Worm (Caenorhabditis elegans): Measurements from ENCODE around the gene F37C4.5.
"Not testable (repeated sequence)": the region's sequence is repeated elsewhere in the genome, so short reads cannot be mapped to it uniquely, and the experiment has no call there.

F37C4.5 gene

DNA sequence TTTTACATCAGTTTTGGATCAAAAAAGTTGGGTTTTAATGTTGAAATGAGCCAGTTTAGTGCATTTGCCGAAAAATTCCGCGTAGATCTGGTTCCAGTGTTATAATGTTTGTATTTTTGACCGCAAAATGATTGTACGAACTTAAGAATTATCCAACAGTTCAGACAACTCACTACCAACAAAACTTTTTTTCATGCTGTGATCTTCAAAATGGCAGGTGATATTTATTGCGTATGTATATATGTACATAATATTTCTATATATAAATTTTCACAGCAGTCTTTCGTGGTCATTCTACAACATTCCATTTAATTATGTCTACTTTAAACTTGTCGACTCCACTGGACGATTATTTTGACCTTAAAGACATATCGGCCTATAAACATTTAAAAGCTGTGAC is 41.7 kb upstream of the F37C4.5 start, which contains the start of gene srz-20:
srz-20 (plus strand) TSS at position 301 of the 400 bp plus-strand sequence.
- no peak for TF ChIP-seq zag-1 (tag; optimal IDR thresholded peaks at IDR 0.05)
- no peak for TF ChIP-seq sea-2 (GFP tag; optimal IDR thresholded peaks at IDR 0.05)
- TF ChIP-seq nfya-1 (tag; optimal IDR thresholded peaks at IDR 0.05; ENCODE audit: insufficient read depth), result no peak
- no peak for TF ChIP-seq R02D3.7 (tag; optimal IDR thresholded peaks at IDR 0.05)
- no peak for TF ChIP-seq lsy-12 (tag; optimal IDR thresholded peaks at IDR 0.05)
- TF ChIP-seq lin-15B (tag; optimal IDR thresholded peaks at IDR 0.05), result no peak
- no peak for TF ChIP-seq tbx-2 (tag; optimal IDR thresholded peaks at IDR 0.05)
- TF ChIP-seq ceh-28 (tag; optimal IDR thresholded peaks at IDR 0.05), result no peak
- TF ChIP-seq nhr-11 (tag; optimal IDR thresholded peaks at IDR 0.05), result no peak
- no peak for TF ChIP-seq pha-4 (tag; optimal IDR thresholded peaks at IDR 0.05)
- no peak for TF ChIP-seq nhr-12 (tag; optimal IDR thresholded peaks at IDR 0.05)
- no peak for TF ChIP-seq unc-39 (tag; optimal IDR thresholded peaks at IDR 0.05)
- TF ChIP-seq mml-1 (tag; optimal IDR thresholded peaks at IDR 0.05), result no peak

DNA sequence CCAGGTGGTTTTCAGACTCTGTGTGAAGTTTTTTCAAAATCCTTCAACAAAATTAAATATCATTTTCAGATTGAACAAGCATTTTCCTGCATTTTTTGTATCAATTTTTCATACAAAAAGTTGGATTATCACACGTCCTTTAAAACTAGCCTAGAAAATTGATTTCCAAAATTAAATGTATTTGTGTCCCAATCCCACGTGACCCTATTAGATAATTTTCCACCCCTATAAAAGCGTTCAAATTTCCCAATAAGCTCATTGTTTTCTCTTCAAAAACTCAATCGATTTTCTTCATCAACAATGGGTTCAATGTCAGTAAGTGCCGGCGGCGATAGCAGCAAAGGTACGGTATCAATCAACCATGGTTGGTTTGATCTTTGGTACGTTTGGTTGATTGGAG is 40.9 kb upstream of the F37C4.5 start, which contains the start of gene F56D6.19:
F56D6.19 (plus strand) TSS at position 301 of the 400 bp plus-strand sequence.
- TF ChIP-seq fkh-10 (GFP tag; optimal IDR thresholded peaks at IDR 0.05) (no peak), lsy-12 (tag; optimal IDR thresholded peaks at IDR 0.05) (no peak), aly-2 (tag; optimal IDR thresholded peaks at IDR 0.05) (no peak), nhr-77 (tag; optimal IDR thresholded peaks at IDR 0.05) (no peak), pha-4 (tag; optimal IDR thresholded peaks at IDR 0.05) (no peak), fos-1 (tag; optimal IDR thresholded peaks at IDR 0.05) (no peak), jun-1 (tag; optimal IDR thresholded peaks at IDR 0.05) (no peak), nhr-11 (tag; optimal IDR thresholded peaks at IDR 0.05) (no peak), R02D3.7 (tag; optimal IDR thresholded peaks at IDR 0.05) (no peak), unc-62 (GFP tag; optimal IDR thresholded peaks at IDR 0.05) (no peak), fkh-2 (tag; optimal IDR thresholded peaks at IDR 0.05) (no peak), mdl-1 (tag; optimal IDR thresholded peaks at IDR 0.05) (no peak), tbx-2 (tag; optimal IDR thresholded peaks at IDR 0.05) (no peak), hmg-11 (tag; optimal IDR thresholded peaks at IDR 0.05) (no peak), eor-1 (tag; optimal IDR thresholded peaks at IDR 0.05) (no peak), sea-2 (GFP tag; optimal IDR thresholded peaks at IDR 0.05) (no peak), ztf-11 (tag; optimal IDR thresholded peaks at IDR 0.05) (no peak)

DNA sequence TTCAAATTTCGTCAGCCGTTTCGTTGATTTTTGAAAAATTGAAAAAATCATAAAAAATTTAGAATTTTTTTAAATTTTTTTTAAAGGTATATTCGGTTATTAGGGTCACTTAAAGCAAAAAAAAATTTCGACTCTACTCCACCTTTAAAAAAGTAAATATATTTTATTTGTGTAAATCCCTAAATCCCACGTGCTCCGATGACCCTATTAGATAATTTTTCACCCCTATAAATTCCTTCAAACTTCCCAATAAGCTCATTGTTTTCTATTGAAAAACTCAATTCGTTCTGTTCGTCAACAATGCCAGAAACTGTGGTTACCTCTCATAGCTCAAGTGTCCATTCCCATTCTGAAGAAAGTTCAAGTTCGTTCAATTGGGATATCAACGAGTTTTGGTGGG is 39.0 kb upstream of the F37C4.5 start, which contains the start of gene F56D6.20:
F56D6.20 (plus strand) TSS at position 301 of the 400 bp plus-strand sequence.
- TF ChIP-seq R02D3.7 (tag; optimal IDR thresholded peaks at IDR 0.05), result no peak
- TF ChIP-seq nhr-67 (tag; optimal IDR thresholded peaks at IDR 0.05), result no peak
- no peak for TF ChIP-seq snpc-4 (tag; optimal IDR thresholded peaks at IDR 0.05)
- no peak for TF ChIP-seq egl-27 (tag; optimal IDR thresholded peaks at IDR 0.05)
- no peak for TF ChIP-seq fkh-10 (GFP tag; optimal IDR thresholded peaks at IDR 0.05)
- no peak for TF ChIP-seq unc-62 (GFP tag; optimal IDR thresholded peaks at IDR 0.05)
- TF ChIP-seq ceh-28 (tag; optimal IDR thresholded peaks at IDR 0.05), result no peak
- no peak for TF ChIP-seq nfya-1 (tag; optimal IDR thresholded peaks at IDR 0.05; ENCODE audit: insufficient read depth)
- no peak for TF ChIP-seq ZK546.5 (tag; optimal IDR thresholded peaks at IDR 0.05)
- no peak for TF ChIP-seq tbx-2 (tag; optimal IDR thresholded peaks at IDR 0.05)
- TF ChIP-seq zag-1 (tag; optimal IDR thresholded peaks at IDR 0.05), result no peak
- TF ChIP-seq lsy-12 (tag; optimal IDR thresholded peaks at IDR 0.05), result no peak
- TF ChIP-seq lin-15B (tag; optimal IDR thresholded peaks at IDR 0.05), result no peak
- no peak for TF ChIP-seq nhr-237 (tag; optimal IDR thresholded peaks at IDR 0.05)
- no peak for TF ChIP-seq ceh-9 (tag; optimal IDR thresholded peaks at IDR 0.05)
- no peak for TF ChIP-seq mml-1 (tag; optimal IDR thresholded peaks at IDR 0.05)

DNA sequence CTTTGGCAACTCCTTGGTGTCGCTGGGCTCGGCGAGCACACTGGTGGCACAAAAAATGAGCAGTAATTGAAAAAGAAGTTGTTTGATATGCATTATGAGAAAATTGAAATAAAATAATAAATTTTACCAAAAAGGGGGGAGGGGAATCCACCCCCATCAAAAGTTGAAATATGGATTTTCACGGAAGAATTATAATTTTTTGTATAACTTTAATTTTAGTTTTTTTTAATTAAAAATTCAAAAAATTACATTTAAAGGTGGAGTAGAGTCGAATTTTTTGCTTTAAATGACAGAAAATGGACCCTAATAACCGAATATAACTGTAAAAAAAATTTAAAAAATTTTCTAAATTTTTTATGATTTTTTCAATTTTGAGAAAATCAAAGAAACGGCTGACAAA is 38.2 kb upstream of the F37C4.5 start, which contains the start of gene F56D6.18:
F56D6.18 (minus strand) TSS at position 101 of the 400 bp plus-strand sequence.
- not testable (repeated sequence) for TF ChIP-seq nfya-1 (tag; optimal IDR thresholded peaks at IDR 0.05; ENCODE audit: insufficient read depth); ceh-28 (tag; optimal IDR thresholded peaks at IDR 0.05); elt-3 (tag; optimal IDR thresholded peaks at IDR 0.05)

DNA sequence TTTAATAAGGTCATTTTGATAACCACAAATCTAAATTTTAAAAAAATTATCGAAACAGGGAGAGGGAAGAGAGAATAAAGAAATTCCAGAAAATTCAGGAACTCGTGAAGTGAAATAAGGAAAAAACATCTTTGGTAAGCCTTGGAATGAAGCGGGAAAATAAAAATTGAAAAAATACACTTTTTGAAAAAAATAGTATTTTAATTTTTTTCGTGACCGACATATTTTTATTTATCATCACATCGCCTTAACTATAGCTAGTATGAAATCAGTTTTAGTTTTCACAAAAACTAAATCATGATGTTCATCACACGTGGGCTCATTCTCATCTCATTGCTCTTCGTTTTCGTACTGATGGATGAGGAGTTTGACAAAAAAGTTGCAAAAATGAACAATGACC is 35.5 kb upstream of the F37C4.5 start, which contains the start of gene F56D6.13:
F56D6.13 (plus strand) TSS at position 301 of the 400 bp plus-strand sequence.
- TF ChIP-seq snpc-4 (tag; optimal IDR thresholded peaks at IDR 0.05) (no peak), nhr-23 (tag; optimal IDR thresholded peaks at IDR 0.05) (no peak), daf-12 (tag; optimal IDR thresholded peaks at IDR 0.05) (no peak), elt-3 (tag; optimal IDR thresholded peaks at IDR 0.05) (no peak), pqm-1 (tag; optimal IDR thresholded peaks at IDR 0.05) (no peak), fos-1 (tag; optimal IDR thresholded peaks at IDR 0.05) (no peak), ceh-28 (tag; optimal IDR thresholded peaks at IDR 0.05) (no peak), ama-1 (optimal IDR thresholded peaks at IDR 0.05) (no peak), lsy-12 (tag; optimal IDR thresholded peaks at IDR 0.05) (no peak), tbx-2 (tag; optimal IDR thresholded peaks at IDR 0.05) (no peak), unc-62 (GFP tag; optimal IDR thresholded peaks at IDR 0.05) (no peak), hmg-11 (tag; optimal IDR thresholded peaks at IDR 0.05) (no peak), lin-39 (tag; optimal IDR thresholded peaks at IDR 0.05) (no peak)

All from whole organism, L3 larva.